Worm (Caenorhabditis elegans) whole organism, mixed stage, embryonic: ENCODE measurements around the gene srh-136.

Source experiments
- M03D4.4 ChIP-seq: sonication (generic microtip); optimal IDR thresholded peaks from 2 replicates; lab custom pipeline; 2017; ENCODE audit warnings: mild to moderate bottlenecking, missing genetic modification characterization, missing compliant biosample characterization
- ceh-43 ChIP-seq: fragments of 200-800 bp; sonication (Bioruptor generic); optimal IDR thresholded peaks from 2 replicates; lab custom pipeline; 2018; ENCODE audit warnings: mild to moderate bottlenecking, missing genetic modification characterization, moderate library complexity, missing compliant biosample characterization
- ceh-83 ChIP-seq: fragments of 200-800 bp; sonication (Bioruptor generic); optimal IDR thresholded peaks from 2 replicates; lab custom pipeline; 2018; ENCODE audit warnings: mild to moderate bottlenecking, missing genetic modification characterization, missing compliant biosample characterization
- elt-1 ChIP-seq: sonication (generic microtip); optimal IDR thresholded peaks from 2 replicates; lab custom pipeline; 2017; ENCODE audit warnings: missing genetic modification characterization, mild to moderate bottlenecking, missing compliant biosample characterization, antibody characterized with exemption, moderate library complexity, borderline replicate concordance; ENCODE audit not compliant: insufficient read depth
- lsy-2 ChIP-seq: fragments of 150-350 bp; optimal IDR thresholded peaks from 2 replicates; lab custom pipeline; 2014; ENCODE audit warnings: missing biosample characterization, missing genetic modification characterization
- mab-5 ChIP-seq: fragments of 150-350 bp; optimal IDR thresholded peaks from 2 replicates; lab custom pipeline; 2014; ENCODE audit warnings: missing biosample characterization, missing genetic modification characterization
- mep-1 ChIP-seq: fragments of 150-350 bp; optimal IDR thresholded peaks from 2 replicates; lab custom pipeline; 2017; ENCODE audit warnings: missing biosample characterization, missing genetic modification reagents, missing genetic modification characterization, inconsistent platforms
- nhr-12 ChIP-seq: fragments of 150-350 bp; optimal IDR thresholded peaks from 2 replicates; lab custom pipeline; 2014; ENCODE audit warnings: missing biosample characterization, missing genetic modification characterization
- pha-4 ChIP-seq: fragments of 150-350 bp; optimal IDR thresholded peaks from 2 replicates; lab custom pipeline; 2018; ENCODE audit warnings: missing biosample characterization, missing genetic modification reagents, missing genetic modification characterization
- sem-2 ChIP-seq: fragments of 200-800 bp; sonication (Bioruptor generic); optimal IDR thresholded peaks from 2 replicates; lab custom pipeline; 2018; ENCODE audit warnings: mild to moderate bottlenecking, missing genetic modification characterization, missing compliant biosample characterization
- unc-62 ChIP-seq: fragments of 150-350 bp; optimal IDR thresholded peaks from 2 replicates; lab custom pipeline; 2014; ENCODE audit warnings: missing biosample characterization, missing genetic modification reagents, missing genetic modification characterization

- no peak for TF ChIP-seq nhr-12 (tag; lab: Kevin White, UChicago)
- TF ChIP-seq mep-1 (tag; lab: Kevin White, UChicago) = no peak
- no peak for TF ChIP-seq ceh-83
- TF ChIP-seq pha-4 (tag; lab: Kevin White, UChicago) = no peak
- TF ChIP-seq ceh-43 (GFP tag; lab: Kevin White, UChicago) = no peak
- no peak for TF ChIP-seq elt-1 (tag; lab: Kevin White, UChicago)
- no peak for TF ChIP-seq sem-2 (GFP tag; lab: Kevin White, UChicago)
- no peak for TF ChIP-seq M03D4.4 (tag; lab: Kevin White, UChicago)
- TF ChIP-seq mab-5 (tag; lab: Kevin White, UChicago) = no peak
- no peak for TF ChIP-seq unc-62 (GFP tag; lab: Kevin White, UChicago)
- no peak for TF ChIP-seq lsy-2 (tag; lab: Kevin White, UChicago)
These were observed 9.2 kb downstream of the srh-136 start, which contains the start of gene sqst-4 for ce11 chrV:16488172-16488571.
